Fruit fly (Drosophila melanogaster): ENCODE data around the gene CG5783.

Gene CG5783

DNA sequence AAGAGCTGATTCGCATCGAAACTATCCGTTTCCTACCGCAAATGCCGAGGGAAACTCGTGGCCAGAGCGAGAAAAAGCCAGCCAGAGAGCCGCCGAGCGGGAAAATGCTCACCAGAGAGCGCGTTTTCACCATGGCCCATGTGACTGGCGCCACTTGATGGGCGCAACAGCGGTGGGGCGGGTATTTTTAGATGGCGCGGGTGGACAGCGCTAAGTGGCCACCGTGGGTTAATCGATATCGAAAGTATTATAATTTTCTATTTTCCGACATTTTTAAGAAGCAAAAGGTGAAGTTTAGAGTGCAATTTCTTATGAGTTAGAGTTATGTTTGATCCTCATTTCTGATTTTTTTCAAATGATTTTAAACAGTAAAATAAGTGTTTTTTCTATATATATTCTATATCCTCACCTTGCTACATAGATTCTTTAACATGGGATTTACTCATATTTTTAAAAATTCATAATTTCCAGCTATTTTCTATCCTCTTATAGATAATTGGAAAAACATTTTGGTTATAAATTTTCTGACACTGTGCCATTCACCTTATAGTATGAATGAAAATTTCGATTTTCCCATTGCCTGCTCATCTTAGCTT, 28.9 kb downstream of the CG5783 start, which contains the start of gene Ptp36E (continued):
- TF ChIP-seq CG7963 (GFP tag; IDR thresholded peaks at IDR 0.05; ENCODE audit: partially characterized antibody) (no peak), Dad (GFP tag; optimal IDR thresholded peaks at IDR 0.05) (no peak), CG11085 (GFP tag; IDR thresholded peaks at IDR 0.05) (peak; percentile 63), otp (GFP tag; IDR thresholded peaks at IDR 0.05) (peak; percentile 58; the same call in 2 of the 3 replicates), NK7.1 (GFP tag; optimal IDR thresholded peaks at IDR 0.05) (no peak), CG4328 (GFP tag; optimal IDR thresholded peaks at IDR 0.05) (peak; percentile 74), Mrtf (GFP tag; IDR thresholded peaks at IDR 0.05) (peak; percentile 70; the same call in 2 of the 3 replicates), Hmr (GFP tag; optimal IDR thresholded peaks at IDR 0.05) (peak; percentile 93), Sry-β (GFP tag; optimal IDR thresholded peaks at IDR 0.05) (no peak), dan (GFP tag; IDR thresholded peaks at IDR 0.05) (no peak), CG11093 (GFP tag; IDR thresholded peaks at IDR 0.05) (peak; percentile 76), gce (GFP tag; IDR thresholded peaks at IDR 0.05) (peak; percentile 25; the same call in 1 of the 3 replicates), CG5953 (GFP tag; IDR thresholded peaks at IDR 0.05) (peak; percentile 43; the same call in 1 of the 2 replicates), pum (GFP tag; optimal IDR thresholded peaks at IDR 0.05) (peak; percentile 44), abd-A (tag; optimal IDR thresholded peaks at IDR 0.05) (peak; percentile 49), dmrt99B (tag; optimal IDR thresholded peaks at IDR 0.05) (peak; percentile 92), TFAM (GFP tag; optimal IDR thresholded peaks at IDR 0.05) (no peak), D19A (tag; optimal IDR thresholded peaks at IDR 0.05) (no peak), pnt (GFP tag; optimal IDR thresholded peaks at IDR 0.05) (peak; percentile 38), CG6254 (GFP tag; optimal IDR thresholded peaks at IDR 0.05) (peak; percentile 72), Opbp (GFP tag; IDR thresholded peaks at IDR 0.05; ENCODE audit: partially characterized antibody) (no peak), Jarid2 (GFP tag; optimal IDR thresholded peaks at IDR 0.05) (peak; percentile 55), CG8924 (tag; optimal IDR thresholded peaks at IDR 0.05) (peak; percentile 85), ac (GFP tag; optimal IDR thresholded peaks at IDR 0.05) (no peak), CG10462 (GFP tag; optimal IDR thresholded peaks at IDR 0.05) (peak; percentile 16), CG4360 (GFP tag; IDR thresholded peaks at IDR 0.05) (no peak), CG7372 (GFP tag; IDR thresholded peaks at IDR 0.05) (peak; percentile 79), CG30020 (tag; optimal IDR thresholded peaks at IDR 0.05) (no peak), ftz-f1 (GFP tag; optimal IDR thresholded peaks at IDR 0.05) (no peak), CG8388 (GFP tag; optimal IDR thresholded peaks at IDR 0.05) (peak; percentile 49), ase (GFP tag; IDR thresholded peaks at IDR 0.05) (peak; percentile 84; the same call in 2 of the 3 replicates), gro (GFP tag; optimal IDR thresholded peaks at IDR 0.05) (no peak), CG18599 (GFP tag; optimal IDR thresholded peaks at IDR 0.05) (peak; percentile 95), CG3838 (GFP tag; optimal IDR thresholded peaks at IDR 0.05) (no peak), H15 (GFP tag; IDR thresholded peaks at IDR 0.05) (peak; percentile 48; the same call in 1 of the 3 replicates), bbx (GFP tag; IDR thresholded peaks at IDR 0.05; ENCODE audit: partially characterized antibody) (no peak), CG9797 (GFP tag; optimal IDR thresholded peaks at IDR 0.05) (no peak), CG7357 (GFP tag; IDR thresholded peaks at IDR 0.05) (peak; percentile 80), odd (GFP tag; optimal IDR thresholded peaks at IDR 0.05) (peak; percentile 49), CG7556 (GFP tag; optimal IDR thresholded peaks at IDR 0.05) (peak; percentile 93), CG30403 (GFP tag; optimal IDR thresholded peaks at IDR 0.05) (peak; percentile 78), eve (GFP tag; optimal IDR thresholded peaks at IDR 0.05) (peak in 1 of 2 experiments; percentile 83), fru (optimal IDR thresholded peaks at IDR 0.05) (no peak), pzg (GFP tag; optimal IDR thresholded peaks at IDR 0.05) (no peak), Ada2b (GFP tag; IDR thresholded peaks at IDR 0.05) (peak; percentile 77)

Data from whole organism, embryonic.